Fruit fly (Drosophila melanogaster): Measurements from ENCODE around the gene PIG-P.

dm6 chr3R:26010628-26011027, 47.4 kb downstream of the PIG-P start:
- peak; percentile 17 for TF ChIP-seq Sp1 (GFP tag; optimal IDR thresholded peaks at IDR 0.05)
- TF ChIP-seq GATAd (GFP tag; optimal IDR thresholded peaks at IDR 0.05), result no peak
- no peak for TF ChIP-seq Hnf4 (GFP tag; optimal IDR thresholded peaks at IDR 0.05)
- no peak for TF ChIP-seq Myc (optimal IDR thresholded peaks at IDR 0.05)
- TF ChIP-seq pan (optimal IDR thresholded peaks at IDR 0.05), result no peak
- TF ChIP-seq lola (GFP tag; optimal IDR thresholded peaks at IDR 0.05), result no peak
- TF ChIP-seq brk (GFP tag; optimal IDR thresholded peaks at IDR 0.05), result no peak

All from whole organism, wandering third instar larva.